Worm (Caenorhabditis elegans) whole organism, L2 larva: Measurements from ENCODE around the gene F23D12.4.

Experiments used
- F13H6.1 ChIP-seq: sonication (generic microtip); optimal IDR thresholded peaks from 2 replicates; lab custom pipeline; 2016; ENCODE audit warnings: missing genetic modification characterization, missing compliant biosample characterization
- R02D3.7 ChIP-seq: fragments of 150-350 bp; optimal IDR thresholded peaks from 2 replicates; lab custom pipeline; 2014; ENCODE audit warnings: missing biosample characterization, missing genetic modification characterization
- ZK546.5 ChIP-seq: sonication (generic microtip); optimal IDR thresholded peaks from 2 replicates; lab custom pipeline; 2017; ENCODE audit warnings: missing biosample characterization, missing genetic modification characterization
- alr-1 ChIP-seq: fragments of 150-350 bp; optimal IDR thresholded peaks from 2 replicates; lab custom pipeline; 2014; ENCODE audit warnings: missing biosample characterization, missing genetic modification characterization
- aly-2 ChIP-seq: fragments of 150-350 bp; optimal IDR thresholded peaks from 2 replicates; lab custom pipeline; 2014; ENCODE audit warnings: missing biosample characterization, missing genetic modification characterization
- ama-1 ChIP-seq: fragments of 150-350 bp; optimal IDR thresholded peaks from 2 replicates; lab custom pipeline; 2018; ENCODE audit warnings: inconsistent platforms
- blmp-1 ChIP-seq: sonication (generic microtip); optimal IDR thresholded peaks from 2 replicates; lab custom pipeline; 2017; ENCODE audit warnings: missing genetic modification characterization, mild to moderate bottlenecking, missing compliant biosample characterization, antibody characterized with exemption, moderate library complexity; ENCODE audit not compliant: insufficient read depth
- ceh-16 ChIP-seq: fragments of 150-350 bp; optimal IDR thresholded peaks from 2 replicates; lab custom pipeline; 2014; ENCODE audit warnings: missing biosample characterization, missing genetic modification characterization
- ceh-82 ChIP-seq: fragments of 150-350 bp; optimal IDR thresholded peaks from 2 replicates; lab custom pipeline; 2014; ENCODE audit warnings: missing biosample characterization, missing genetic modification characterization
- dmd-4 ChIP-seq: sonication (generic microtip); optimal IDR thresholded peaks from 2 replicates; lab custom pipeline; 2017; ENCODE audit warnings: missing biosample characterization, missing genetic modification characterization
- egl-27 ChIP-seq: sonication (generic microtip); optimal IDR thresholded peaks from 3 replicates; lab custom pipeline; 2017; ENCODE audit warnings: missing biosample characterization, missing genetic modification reagents, missing genetic modification characterization
- elt-1 ChIP-seq: fragments of 150-350 bp; optimal IDR thresholded peaks from 2 replicates; lab custom pipeline; 2014; ENCODE audit warnings: missing biosample characterization, missing genetic modification characterization
- elt-3 ChIP-seq: sonication (generic microtip); optimal IDR thresholded peaks from 2 replicates; lab custom pipeline; 2017; ENCODE audit warnings: missing biosample characterization, missing genetic modification characterization
- fos-1 ChIP-seq: fragments of 150-350 bp; optimal IDR thresholded peaks from 2 replicates; lab custom pipeline; 2014; ENCODE audit warnings: missing biosample characterization, missing genetic modification characterization
- lin-11 ChIP-seq: fragments of 150-350 bp; sonication (generic microtip); optimal IDR thresholded peaks from 2 replicates; lab custom pipeline; 2014; ENCODE audit warnings: missing biosample characterization, missing genetic modification characterization, inconsistent platforms, mixed read lengths
- lin-13 ChIP-seq: fragments of 150-350 bp; optimal IDR thresholded peaks from 2 replicates; lab custom pipeline; 2014; ENCODE audit warnings: missing biosample characterization, missing genetic modification reagents, missing genetic modification characterization
- lsy-2 ChIP-seq, 2 experiments: fragments of 150-350 bp in 1 of 2; sonication (generic microtip) in 1 of 2; optimal IDR thresholded peaks; 2 replicates each; lab custom pipeline; 2014 to 2017; ENCODE audit warnings: missing biosample characterization in 2 of 2, missing genetic modification characterization in 2 of 2
- mab-5 ChIP-seq: fragments of 150-350 bp; optimal IDR thresholded peaks from 2 replicates; lab custom pipeline; 2014; ENCODE audit warnings: missing biosample characterization, missing genetic modification characterization
- mdl-1 ChIP-seq, 2 experiments: fragments of 150-350 bp in 1 of 2; sonication (generic microtip) in 1 of 2; optimal IDR thresholded peaks; 2 replicates each; lab custom pipeline; 2017; ENCODE audit warnings: missing biosample characterization in 2 of 2, missing genetic modification characterization in 2 of 2
- nhr-10 ChIP-seq: sonication (generic microtip); optimal IDR thresholded peaks from 2 replicates; lab custom pipeline; 2017; ENCODE audit warnings: missing biosample characterization, missing genetic modification characterization
- nhr-11 ChIP-seq: fragments of 150-350 bp; optimal IDR thresholded peaks from 2 replicates; lab custom pipeline; 2014; ENCODE audit warnings: missing biosample characterization, missing genetic modification characterization
- nhr-129 ChIP-seq: fragments of 150-350 bp; optimal IDR thresholded peaks from 2 replicates; lab custom pipeline; 2014; ENCODE audit warnings: missing biosample characterization, missing genetic modification characterization
- nhr-21 ChIP-seq: fragments of 150-350 bp; optimal IDR thresholded peaks from 2 replicates; lab custom pipeline; 2014; ENCODE audit warnings: missing biosample characterization, missing genetic modification characterization
- nhr-237 ChIP-seq: fragments of 150-350 bp; optimal IDR thresholded peaks from 2 replicates; lab custom pipeline; 2014; ENCODE audit warnings: missing biosample characterization, missing genetic modification characterization
- nhr-25 ChIP-seq: fragments of 150-350 bp; sonication (generic microtip); optimal IDR thresholded peaks from 3 replicates; lab custom pipeline; 2014; ENCODE audit warnings: missing biosample characterization, missing genetic modification characterization
- sem-4 ChIP-seq: fragments of 150-350 bp; optimal IDR thresholded peaks from 2 replicates; lab custom pipeline; 2014; ENCODE audit warnings: missing biosample characterization, missing genetic modification reagents, missing genetic modification characterization
- skn-1 ChIP-seq: sonication (generic microtip); optimal IDR thresholded peaks from 2 replicates; lab custom pipeline; 2017; ENCODE audit warnings: missing biosample characterization, missing genetic modification characterization
- sma-3 ChIP-seq: sonication (generic microtip); optimal IDR thresholded peaks from 2 replicates; lab custom pipeline; 2016; ENCODE audit warnings: missing genetic modification reagents, missing genetic modification characterization, missing compliant biosample characterization
- unc-39 ChIP-seq: fragments of 150-350 bp; optimal IDR thresholded peaks from 2 replicates; lab custom pipeline; 2014; ENCODE audit warnings: missing biosample characterization, missing genetic modification characterization
- unc-62 ChIP-seq: fragments of 150-350 bp; optimal IDR thresholded peaks from 2 replicates; lab custom pipeline; 2014; ENCODE audit warnings: missing biosample characterization, missing genetic modification reagents, missing genetic modification characterization
- zag-1 ChIP-seq: fragments of 150-350 bp; optimal IDR thresholded peaks from 2 replicates; lab custom pipeline; 2014; ENCODE audit warnings: missing biosample characterization, missing genetic modification characterization
- ztf-11 ChIP-seq: sonication (generic microtip); optimal IDR thresholded peaks from 2 replicates; lab custom pipeline; 2017; ENCODE audit warnings: missing biosample characterization, missing genetic modification characterization

Gene F23D12.4

DNA sequence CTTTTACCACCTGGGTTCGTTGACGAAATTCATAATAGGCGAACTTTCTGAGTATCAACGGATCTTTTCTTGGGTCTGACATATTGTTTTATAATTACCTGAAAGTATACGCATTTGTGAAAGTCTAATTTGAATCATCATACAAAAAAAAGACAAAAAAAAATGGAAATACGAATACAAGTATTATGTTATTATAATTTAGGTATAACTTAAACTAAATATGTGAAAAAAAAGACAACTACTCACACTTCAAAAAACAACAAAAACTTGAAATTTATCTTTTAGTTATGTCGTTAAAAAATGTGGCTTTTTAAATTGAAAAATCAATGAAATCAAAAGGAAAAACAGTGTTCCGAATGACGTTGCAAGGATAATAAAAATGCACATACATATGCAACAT lies 32.0 kb upstream of the F23D12.4 start, which contains the start of gene fbxa-179:
TSS of gene fbxa-179 (minus strand) at position 101 of the 400 bp plus-strand sequence.
- no peak for TF ChIP-seq skn-1 (tag; lab: Kevin White, UChicago)
- no peak for TF ChIP-seq R02D3.7 (tag; lab: Kevin White, UChicago)
- TF ChIP-seq lin-11 (tag; lab: Kevin White, UChicago), result no peak
- no peak for TF ChIP-seq ceh-82 (tag; lab: Kevin White, UChicago)
- TF ChIP-seq nhr-21 (tag; lab: Kevin White, UChicago), result no peak
- no peak for TF ChIP-seq sma-3 (GFP tag; lab: Kevin White, UChicago)
- no peak for TF ChIP-seq lin-13 (GFP tag; lab: Kevin White, UChicago)

DNA sequence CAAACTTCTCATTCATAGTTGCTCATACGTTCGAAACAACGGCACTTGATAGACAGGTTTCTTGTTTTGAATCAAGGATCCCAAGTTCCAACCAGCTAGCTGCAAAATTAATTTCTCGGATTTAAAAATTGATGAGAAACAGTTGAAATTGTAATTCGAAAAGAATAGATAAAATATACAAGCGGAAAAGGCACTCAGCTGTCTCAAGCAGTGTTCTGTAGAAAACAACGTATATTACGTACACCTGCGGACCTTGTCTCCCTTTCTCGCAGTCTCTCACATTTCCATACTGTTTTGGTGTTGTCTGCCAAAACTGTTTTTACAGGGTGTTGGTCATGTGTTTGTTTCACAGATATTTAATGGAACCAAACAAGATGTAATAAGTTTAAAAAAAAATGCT lies 29.2 kb upstream of the F23D12.4 start, which contains the start of gene F23D12.10:
TSS of gene F23D12.10 (minus strand) at position 101 of the 400 bp plus-strand sequence.
- TF ChIP-seq lsy-2 (tag; optimal IDR thresholded peaks at IDR 0.05; lab: Kevin White, UChicago) (no peak), alr-1 (tag; lab: Kevin White, UChicago) (no peak), zag-1 (no peak), fos-1 (tag; lab: Kevin White, UChicago) (no peak), ZK546.5 (tag; lab: Kevin White, UChicago) (no peak), sem-4 (no peak), nhr-11 (no peak), nhr-237 (tag; lab: Kevin White, UChicago) (no peak), nhr-10 (tag; lab: Kevin White, UChicago) (no peak), unc-62 (GFP tag; lab: Kevin White, UChicago) (no peak), ztf-11 (no peak), unc-39 (tag; lab: Kevin White, UChicago) (no peak), nhr-25 (tag; lab: Kevin White, UChicago) (no peak), elt-1 (tag; lab: Kevin White, UChicago) (no peak)

DNA sequence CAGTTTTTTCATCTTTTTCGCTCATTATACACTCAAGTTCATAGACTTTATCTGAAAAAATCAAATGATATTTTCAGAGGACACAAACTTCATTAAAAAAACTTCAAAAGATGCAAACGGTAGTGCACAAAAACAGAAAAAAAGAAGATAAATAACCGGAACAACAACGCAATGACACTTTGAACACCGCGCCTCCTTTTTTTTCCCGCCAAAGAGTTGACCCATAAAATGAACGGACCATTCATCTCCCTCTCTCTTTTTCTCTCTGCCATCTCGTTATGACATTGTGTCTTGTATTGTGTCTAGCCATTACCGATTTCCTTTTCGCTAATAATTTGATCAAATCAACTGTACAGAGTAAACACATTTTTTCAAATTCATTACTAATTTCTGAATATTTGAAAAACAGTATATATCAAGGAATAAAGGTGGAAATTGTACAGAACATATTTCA lies 23.2 kb upstream of the F23D12.4 start, which contains the start of gene F23D12.2:
TSS of gene F23D12.2 (minus strand) at position 51 of the 454 bp plus-strand sequence.
- no peak for TF ChIP-seq ceh-82 (tag; lab: Kevin White, UChicago)
- no peak for TF ChIP-seq nhr-10 (tag; lab: Kevin White, UChicago)
- TF ChIP-seq nhr-237 (tag; lab: Kevin White, UChicago), result no peak
- TF ChIP-seq alr-1 (tag; lab: Kevin White, UChicago), result no peak
- no peak for TF ChIP-seq ZK546.5 (tag; lab: Kevin White, UChicago)
- no peak for TF ChIP-seq sma-3 (GFP tag; lab: Kevin White, UChicago)
- no peak for TF ChIP-seq ama-1 (lab: Kevin White, UChicago)
- TF ChIP-seq egl-27, result no peak
- TF ChIP-seq F13H6.1 (tag; lab: Kevin White, UChicago), result no peak
- no peak for TF ChIP-seq lsy-2 (tag; optimal IDR thresholded peaks at IDR 0.05; lab: Kevin White, UChicago)
- no peak for TF ChIP-seq ceh-16
- TF ChIP-seq ztf-11, result no peak
- no peak for TF ChIP-seq zag-1
- no peak for TF ChIP-seq unc-39 (tag; lab: Kevin White, UChicago)
- TF ChIP-seq lin-13 (GFP tag; lab: Kevin White, UChicago), result no peak
- TF ChIP-seq, all 48 proteins: peak for 0

DNA sequence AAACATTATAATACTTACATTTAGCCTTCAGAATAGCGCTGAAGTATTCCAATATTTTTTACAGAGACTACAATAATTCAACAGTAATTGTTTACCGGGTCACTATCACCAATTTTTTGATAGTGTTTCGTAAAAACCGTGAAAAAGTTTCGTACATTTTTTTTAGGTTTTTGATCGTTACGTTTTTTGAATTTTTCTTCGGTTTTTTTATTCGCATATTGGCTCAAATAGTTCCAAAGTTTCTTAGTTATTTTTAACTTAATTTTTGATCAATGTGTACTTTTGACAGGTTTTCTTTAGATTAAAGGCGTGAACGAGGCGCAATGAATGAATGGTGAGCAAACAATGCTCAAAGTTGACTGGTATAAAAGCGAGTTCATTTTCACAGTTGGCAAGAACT lies 21.7 kb upstream of the F23D12.4 start, which contains the start of gene fipr-3:
TSS of gene fipr-3 (plus strand) at position 301 of the 400 bp plus-strand sequence.
- TF ChIP-seq nhr-25 (tag; lab: Kevin White, UChicago) (no peak), elt-1 (tag; lab: Kevin White, UChicago) (no peak)
- TF ChIP-seq, all 48 proteins: peak for 0

DNA sequence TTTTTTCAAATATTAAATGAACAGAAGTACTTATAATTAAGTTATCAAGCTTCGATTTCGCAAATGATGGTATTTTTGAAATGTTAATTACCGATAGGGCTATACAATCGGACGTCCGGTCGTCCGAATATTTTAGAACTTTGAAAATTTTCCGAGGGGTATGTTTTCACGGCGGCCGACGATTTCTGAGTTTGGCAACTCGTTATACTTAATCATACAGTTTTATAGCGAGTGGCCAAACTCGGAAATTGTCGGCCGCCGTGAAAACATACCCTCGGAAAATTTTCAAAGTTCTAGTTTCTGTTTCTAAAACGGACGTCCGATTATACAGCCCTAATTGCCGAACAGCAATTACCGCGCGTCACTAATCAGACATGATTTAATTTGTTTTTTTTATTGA lies 20.6 kb upstream of the F23D12.4 start:
- TF ChIP-seq sma-3 (GFP tag; lab: Kevin White, UChicago) (no peak), dmd-4 (no peak), R02D3.7 (tag; lab: Kevin White, UChicago) (no peak), nhr-25 (tag; lab: Kevin White, UChicago) (no peak), blmp-1 (tag; lab: Kevin White, UChicago) (no peak), egl-27 (no peak), nhr-10 (tag; lab: Kevin White, UChicago) (no peak), ztf-11 (no peak), aly-2 (tag; lab: Kevin White, UChicago) (no peak)

DNA sequence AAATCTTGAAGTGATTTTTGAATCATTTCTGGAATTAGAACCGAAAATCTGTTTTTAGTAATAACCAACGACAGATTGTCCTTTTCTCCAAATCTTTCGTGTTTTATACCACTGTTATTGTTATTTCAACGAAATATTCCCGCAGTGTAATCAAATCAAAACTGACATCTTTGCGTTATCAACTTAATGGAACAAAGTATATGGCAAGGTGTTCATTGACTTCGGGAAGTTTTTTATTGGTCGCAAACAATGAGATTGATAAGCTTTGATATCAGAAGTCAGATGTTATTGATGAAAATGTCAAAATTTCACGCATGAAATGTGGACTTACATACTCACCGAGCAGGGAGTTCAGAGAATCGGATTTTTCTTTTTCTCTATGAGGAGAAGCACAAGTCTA lies 20.1 kb upstream of the F23D12.4 start, which contains the start of gene F23D12.11:
TSS of gene F23D12.11 (minus strand) at position 79 of the 400 bp plus-strand sequence.
- TF ChIP-seq zag-1, result no peak
- TF ChIP-seq ceh-82 (tag; lab: Kevin White, UChicago), result no peak
- TF ChIP-seq egl-27, result no peak
- TF ChIP-seq nhr-237 (tag; lab: Kevin White, UChicago), result no peak
- TF ChIP-seq alr-1 (tag; lab: Kevin White, UChicago), result no peak
- no peak for TF ChIP-seq mdl-1 (tag; optimal IDR thresholded peaks at IDR 0.05; lab: Kevin White, UChicago)
- TF ChIP-seq mab-5 (tag; lab: Kevin White, UChicago), result no peak
- no peak for TF ChIP-seq ama-1 (lab: Kevin White, UChicago)
- TF ChIP-seq nhr-129 (tag; lab: Kevin White, UChicago), result no peak
- no peak for TF ChIP-seq dmd-4
- no peak for TF ChIP-seq unc-62 (GFP tag; lab: Kevin White, UChicago)
- no peak for TF ChIP-seq skn-1 (tag; lab: Kevin White, UChicago)
- TF ChIP-seq R02D3.7 (tag; lab: Kevin White, UChicago), result no peak
- TF ChIP-seq elt-3 (tag; lab: Kevin White, UChicago), result no peak
